Fruit fly (Drosophila melanogaster) whole organism, wandering third instar larva: ENCODE data around the gene CG10431.

ENCODE experiments used
- Abd-B ChIP-seq: fragments of >200 bp; optimal IDR thresholded peaks from 2 replicates; lab custom pipeline; 2017; ENCODE audit warnings: missing biosample characterization, missing genetic modification characterization
- CrebA ChIP-seq: fragments of 200-800 bp; sonication (Bioruptor generic); optimal IDR thresholded peaks from 2 replicates; lab custom pipeline; 2016; ENCODE audit warnings: missing biosample characterization, mild to moderate bottlenecking, missing genetic modification characterization, borderline replicate concordance
- Dfd ChIP-seq: fragments of >200 bp; optimal IDR thresholded peaks from 2 replicates; lab custom pipeline; 2017; ENCODE audit warnings: missing biosample characterization, missing genetic modification characterization
- Dif ChIP-seq: fragments of 200-275, 200-300 bp; sonication (Bioruptor generic); optimal IDR thresholded peaks from 2 replicates; lab custom pipeline; 2018; ENCODE audit warnings: missing biosample characterization, missing genetic modification characterization; ENCODE audit not compliant: partially characterized antibody
- GATAd ChIP-seq: sonication (Bioruptor generic); optimal IDR thresholded peaks from 2 replicates; lab custom pipeline; 2016; ENCODE audit warnings: missing biosample characterization, missing genetic modification characterization
- HLH106 ChIP-seq: fragments of 200-800 bp; optimal IDR thresholded peaks from 3 replicates; lab custom pipeline; 2019; ENCODE audit warnings: missing biosample characterization, mild to moderate bottlenecking, missing genetic modification characterization, moderate library complexity
- Hnf4 ChIP-seq: fragments of 200-800 bp; sonication (Bioruptor generic); optimal IDR thresholded peaks from 2 replicates; lab custom pipeline; 2016; ENCODE audit warnings: missing biosample characterization, mild to moderate bottlenecking, missing genetic modification characterization
- Hr78 ChIP-seq: fragments of >200 bp; optimal IDR thresholded peaks from 2 replicates; lab custom pipeline; 2017; ENCODE audit warnings: missing biosample characterization, missing genetic modification characterization
- Hr83 ChIP-seq: fragments of 200-300 bp; sonication (Bioruptor generic); optimal IDR thresholded peaks from 2 replicates; lab custom pipeline; 2016; ENCODE audit warnings: missing biosample characterization, mild to moderate bottlenecking, missing genetic modification characterization, moderate library complexity; ENCODE audit not compliant: poor library complexity, severe bottlenecking
- Jra ChIP-seq: sonication (Bioruptor generic); optimal IDR thresholded peaks from 2 replicates; lab custom pipeline; 2016; ENCODE audit warnings: missing biosample characterization, missing genetic modification characterization
- Myc ChIP-seq: fragments of >200 bp; optimal IDR thresholded peaks from 2 replicates; lab custom pipeline; 2017
- N ChIP-seq: fragments of >200 bp; optimal IDR thresholded peaks from 2 replicates; lab custom pipeline; 2018; ENCODE audit warnings: missing biosample characterization, missing external identifiers, missing genetic modification characterization
- OdsH ChIP-seq: fragments of 200-800 bp; sonication (Bioruptor generic); optimal IDR thresholded peaks from 2 replicates; lab custom pipeline; 2016; ENCODE audit warnings: missing biosample characterization, mild to moderate bottlenecking, missing genetic modification characterization
- Rel ChIP-seq, 2 experiments: fragments of 200-800 bp; sonication (Bioruptor generic) in 1 of 2; optimal IDR thresholded peaks; 2 replicates in 1 of 2; 3 replicates in 1 of 2; lab custom pipeline; 2016 to 2019; ENCODE audit warnings: mild to moderate bottlenecking in 2 of 2, missing biosample characterization in 2 of 2, missing genetic modification characterization in 2 of 2, moderate library complexity in 1 of 2
- Sp1 ChIP-seq: fragments of 200-800 bp; sonication (Bioruptor generic); optimal IDR thresholded peaks from 3 replicates; lab custom pipeline; 2019; ENCODE audit warnings: missing biosample characterization, mild to moderate bottlenecking, missing genetic modification characterization, moderate library complexity
- br ChIP-seq: fragments of 200-800 bp; sonication (Bioruptor generic); optimal IDR thresholded peaks from 2 replicates; lab custom pipeline; 2016; ENCODE audit warnings: missing biosample characterization, missing genetic modification characterization
- brk ChIP-seq: fragments of 200-800 bp; sonication (Bioruptor generic); optimal IDR thresholded peaks from 2 replicates; lab custom pipeline; 2016; ENCODE audit warnings: missing biosample characterization, mild to moderate bottlenecking, missing genetic modification characterization
- dl ChIP-seq, 2 experiments: fragments of 175-275, 200-275 bp in 1 of 2; fragments of 200-275 bp in 1 of 2; sonication (Bioruptor generic); optimal IDR thresholded peaks; lab custom pipeline; 2018; ENCODE audit warnings: mild to moderate bottlenecking in 2 of 2, missing biosample characterization in 2 of 2, missing genetic modification characterization in 2 of 2, moderate library complexity in 2 of 2; ENCODE audit not compliant: partially characterized antibody in 2 of 2, insufficient read depth in 1 of 2
- dsf ChIP-seq: sonication (Bioruptor generic); optimal IDR thresholded peaks from 2 replicates; lab custom pipeline; 2016; ENCODE audit warnings: missing biosample characterization, missing genetic modification characterization, borderline replicate concordance
- ey ChIP-seq: fragments of 200-800 bp; sonication (Bioruptor generic); optimal IDR thresholded peaks from 2 replicates; lab custom pipeline; 2016; ENCODE audit warnings: missing biosample characterization, missing genetic modification characterization
- foxo ChIP-seq, 2 experiments: fragments of 200-800 bp; sonication (Bioruptor generic); optimal IDR thresholded peaks; 2 replicates in 1 of 2; 3 replicates in 1 of 2; lab custom pipeline; 2016 to 2017; ENCODE audit warnings: missing biosample characterization in 2 of 2, missing genetic modification characterization in 2 of 2
- h ChIP-seq: fragments of 200-800 bp; sonication (Bioruptor generic); optimal IDR thresholded peaks from 3 replicates; lab custom pipeline; 2016; ENCODE audit warnings: missing biosample characterization, mild to moderate bottlenecking, missing genetic modification characterization
- jim ChIP-seq: fragments of 175-275, 200-325 bp; sonication (Bioruptor generic); optimal IDR thresholded peaks from 2 replicates; lab custom pipeline; 2016; ENCODE audit warnings: missing biosample characterization, mild to moderate bottlenecking, missing genetic modification characterization
- lola ChIP-seq: fragments of >200 bp; optimal IDR thresholded peaks from 2 replicates; lab custom pipeline; 2017; ENCODE audit warnings: missing biosample characterization, missing genetic modification characterization
- psq ChIP-seq: fragments of 200-800 bp; sonication (Bioruptor generic); optimal IDR thresholded peaks from 3 replicates; lab custom pipeline; 2017; ENCODE audit warnings: missing biosample characterization, mild to moderate bottlenecking, missing genetic modification characterization, moderate library complexity
- rgr ChIP-seq: fragments of 200-800 bp; sonication (Bioruptor generic); optimal IDR thresholded peaks from 3 replicates; lab custom pipeline; 2016; ENCODE audit warnings: missing biosample characterization, mild to moderate bottlenecking, missing genetic modification characterization
- sage ChIP-seq: fragments of 200-800 bp; sonication (Bioruptor generic); optimal IDR thresholded peaks from 2 replicates; lab custom pipeline; 2016; ENCODE audit warnings: missing biosample characterization, mild to moderate bottlenecking, missing genetic modification characterization
- sv ChIP-seq: fragments of 200-800 bp; sonication (Bioruptor generic); optimal IDR thresholded peaks from 3 replicates; lab custom pipeline; 2016; ENCODE audit warnings: missing biosample characterization, missing genetic modification characterization

The CG10431 gene

dm6 chr2L:18992196-18992595 is 17.7 kb downstream of the CG10431 start, which contains the start of gene CG46465:
Gene CG46465 (plus strand): TSS chr2L:18992496.
- TF ChIP-seq jim (GFP tag; lab: Kevin White, UChicago) (no peak), dl (GFP tag; optimal IDR thresholded peaks at IDR 0.05; lab: Kevin White, UChicago; ENCODE audit: insufficient read depth in 1 of 2, partially characterized antibody in 2 of 2) (no peak), Dfd (no peak), brk (GFP tag; lab: Kevin White, UChicago) (no peak), Hr78 (GFP tag; lab: Kevin White, UChicago) (no peak), GATAd (no peak), dsf (GFP tag; lab: Kevin White, UChicago) (no peak), Jra (GFP tag; lab: Kevin White, UChicago) (no peak), ey (GFP tag; lab: Kevin White, UChicago) (no peak), Dif (GFP tag; lab: Kevin White, UChicago) (no peak), Hr83 (GFP tag; lab: Kevin White, UChicago) (no peak), br (GFP tag; lab: Kevin White, UChicago) (no peak), OdsH (GFP tag; lab: Kevin White, UChicago) (no peak), CrebA (GFP tag; lab: Kevin White, UChicago) (no peak)

dm6 chr2L:18995660-18996417 is 21.3 kb downstream of the CG10431 start, which contains the start of gene CG10650:
Gene CG10650 (minus strand): TSS chr2L:18995934.
- peak; percentile 20 for TF ChIP-seq h
- no peak for TF ChIP-seq Myc (lab: Kevin White, UChicago)

DNA sequence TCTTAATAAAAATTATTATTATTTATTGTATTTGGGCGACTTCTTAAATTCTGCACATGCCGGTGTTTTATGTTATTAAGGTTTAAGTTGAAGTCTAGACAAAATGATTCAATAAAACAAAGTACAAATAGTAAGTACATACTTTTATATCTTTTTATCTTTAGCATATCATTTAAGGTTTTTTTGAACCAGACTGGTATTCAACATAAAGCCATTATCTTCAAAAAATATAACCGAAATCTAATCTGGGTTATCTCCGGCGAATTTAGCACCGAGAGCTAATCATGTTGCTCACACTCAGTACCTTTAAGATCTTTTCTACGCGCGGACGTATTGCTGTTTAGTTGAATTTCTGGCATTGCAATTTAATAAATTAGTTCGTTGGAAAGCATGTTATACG is 22.6 kb downstream of the CG10431 start, which contains the start of gene CG31792:
TSS of gene CG31792 (plus strand) at position 301 of the 400 bp plus-strand sequence.
- TF ChIP-seq Dif (GFP tag; lab: Kevin White, UChicago) (no peak), ey (GFP tag; lab: Kevin White, UChicago) (no peak), foxo (GFP tag; optimal IDR thresholded peaks at IDR 0.05; lab: Kevin White, UChicago) (no peak), dl (GFP tag; optimal IDR thresholded peaks at IDR 0.05; lab: Kevin White, UChicago; ENCODE audit: insufficient read depth in 1 of 2, partially characterized antibody in 2 of 2) (no peak), brk (GFP tag; lab: Kevin White, UChicago) (no peak), rgr (no peak), lola (GFP tag; lab: Kevin White, UChicago) (no peak), h (no peak)

DNA sequence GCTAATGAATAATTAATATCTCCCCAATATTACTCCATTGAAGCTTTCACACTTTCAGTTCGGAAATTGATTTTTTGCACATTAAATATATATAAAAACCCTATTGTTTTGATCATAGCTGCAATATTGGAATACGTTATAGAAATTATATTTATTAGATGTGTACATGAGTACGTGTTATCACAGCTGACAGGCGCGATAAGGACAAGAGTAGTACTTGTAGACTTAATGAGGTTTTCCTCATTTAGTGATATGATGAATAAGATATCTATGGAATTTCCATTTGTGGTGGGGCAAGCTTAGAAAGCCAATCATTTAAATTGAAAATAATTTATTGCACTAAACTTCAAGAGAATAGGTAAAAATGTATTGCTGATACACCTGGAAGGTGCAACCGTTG is 28.0 kb downstream of the CG10431 start:
- no peak for TF ChIP-seq OdsH (GFP tag; lab: Kevin White, UChicago)
- TF ChIP-seq jim (GFP tag; lab: Kevin White, UChicago): no peak
- TF ChIP-seq lola (GFP tag; lab: Kevin White, UChicago): no peak
- TF ChIP-seq foxo (GFP tag; optimal IDR thresholded peaks at IDR 0.05; lab: Kevin White, UChicago): no peak
- TF ChIP-seq rgr: no peak
- TF ChIP-seq GATAd: no peak
- no peak for TF ChIP-seq N (GFP tag; lab: Kevin White, UChicago)
- TF ChIP-seq Sp1 (GFP tag; lab: Kevin White, UChicago): no peak
- no peak for TF ChIP-seq ey (GFP tag; lab: Kevin White, UChicago)
- no peak for TF ChIP-seq Hnf4 (GFP tag; lab: Kevin White, UChicago)
- TF ChIP-seq sv (GFP tag; lab: Kevin White, UChicago): no peak
- TF ChIP-seq Rel (GFP tag; optimal IDR thresholded peaks at IDR 0.05; lab: Kevin White, UChicago): no peak
- no peak for TF ChIP-seq Rel (tag; optimal IDR thresholded peaks at IDR 0.05; lab: Kevin White, UChicago)
- TF ChIP-seq HLH106 (tag; lab: Kevin White, UChicago): no peak
- TF ChIP-seq dl (GFP tag; optimal IDR thresholded peaks at IDR 0.05; lab: Kevin White, UChicago; ENCODE audit: insufficient read depth in 1 of 2, partially characterized antibody in 2 of 2): no peak
- TF ChIP-seq sage: no peak
- no peak for TF ChIP-seq br (GFP tag; lab: Kevin White, UChicago)
- TF ChIP-seq, all 38 proteins: peak for 0

DNA sequence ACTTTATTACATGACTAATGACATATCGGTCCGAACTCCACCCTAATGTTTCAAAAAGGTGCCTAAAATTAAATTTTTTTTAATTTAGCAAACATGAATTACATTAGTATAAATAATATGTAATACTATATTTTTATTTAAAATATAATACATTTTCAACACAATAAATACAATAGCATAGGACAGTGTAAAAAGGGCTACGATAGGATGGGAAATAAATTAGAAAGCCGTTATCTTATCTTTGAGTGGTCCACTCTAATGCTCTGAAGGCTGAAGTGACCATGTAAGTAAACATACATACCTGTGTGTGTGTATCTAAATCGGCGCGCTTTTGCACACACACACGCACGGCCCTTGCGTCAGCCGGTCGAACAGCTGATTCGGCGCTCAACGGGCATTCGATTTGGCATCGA is 28.5 kb downstream of the CG10431 start, which contains the start of gene CG31793:
TSS of gene CG31793 (plus strand) at position 409 of the 413 bp plus-strand sequence.
- TF ChIP-seq rgr (peak; percentile 68), OdsH (GFP tag; lab: Kevin White, UChicago) (peak; percentile 60), Rel (GFP tag; optimal IDR thresholded peaks at IDR 0.05; lab: Kevin White, UChicago) (no peak), Rel (tag; optimal IDR thresholded peaks at IDR 0.05; lab: Kevin White, UChicago) (no peak), h (peak; percentile 63), psq (GFP tag; lab: Kevin White, UChicago) (peak; percentile 41), Abd-B (no peak), foxo (GFP tag; optimal IDR thresholded peaks at IDR 0.05; lab: Kevin White, UChicago) (peak in 1 of 2 experiments; percentile 32), Hr78 (GFP tag; lab: Kevin White, UChicago) (no peak), sv (GFP tag; lab: Kevin White, UChicago) (peak; percentile 22), HLH106 (tag; lab: Kevin White, UChicago) (peak; percentile 57), Hr83 (GFP tag; lab: Kevin White, UChicago) (peak; percentile 39), Sp1 (GFP tag; lab: Kevin White, UChicago) (peak; percentile 50)
- TF ChIP-seq, all 38 proteins: peak for 9
